Worm (Caenorhabditis elegans) whole organism, L4/young adult: ENCODE data around the gene pycr-1.

Experiments used
- W03F9.2 ChIP-seq: fragments of 150-350 bp; optimal IDR thresholded peaks from 2 replicates; lab custom pipeline; 2014; ENCODE audit warnings: missing biosample characterization, missing genetic modification characterization
- dao-5 ChIP-seq: sonication (generic microtip); optimal IDR thresholded peaks from 2 replicates; lab custom pipeline; 2016; ENCODE audit warnings: missing genotype, missing genetic modification characterization, moderate library complexity, missing compliant biosample characterization
- him-1 ChIP-seq: sonication (generic microtip); optimal IDR thresholded peaks from 2 replicates; lab custom pipeline; 2016; ENCODE audit warnings: missing genotype, missing genetic modification reagents, missing genetic modification characterization, missing compliant biosample characterization

Gene pycr-1

ce11 chrX:12182684-12183477, 36.2 kb downstream of the pycr-1 start:
- TF ChIP-seq W03F9.2 = no peak
- TF ChIP-seq dao-5 (tag; lab: Kevin White, UChicago) = no peak

- no peak for TF ChIP-seq W03F9.2
- no peak for TF ChIP-seq dao-5 (tag; lab: Kevin White, UChicago)
- TF ChIP-seq him-1 = no peak
These were observed 37.8 kb downstream of the pycr-1 start for ce11 chrX:12184393-12184792.

ce11 chrX:12185847-12186559, 39.4 kb downstream of the pycr-1 start:
- TF ChIP-seq dao-5 (tag; lab: Kevin White, UChicago) (no peak), W03F9.2 (no peak), him-1 (no peak)

ce11 chrX:12186592-12186991, 40.0 kb downstream of the pycr-1 start:
- TF ChIP-seq W03F9.2 (no peak), him-1 (no peak), dao-5 (tag; lab: Kevin White, UChicago) (no peak)

ce11 chrX:12188280-12189071, 41.8 kb downstream of the pycr-1 start:
- TF ChIP-seq dao-5 (tag; lab: Kevin White, UChicago) (no peak), W03F9.2 (no peak), him-1 (no peak)

- TF ChIP-seq W03F9.2 = no peak
- no peak for TF ChIP-seq him-1
- no peak for TF ChIP-seq dao-5 (tag; lab: Kevin White, UChicago)
These were observed 50.7 kb downstream of the pycr-1 start for ce11 chrX:12197367-12197766.

ce11 chrX:12198298-12198697, 51.7 kb downstream of the pycr-1 start:
- TF ChIP-seq dao-5 (tag; lab: Kevin White, UChicago) (no peak), him-1 (peak; percentile 15)
